Worm (Caenorhabditis elegans) whole organism, early embryonic: ENCODE data around the gene smcr-8.

ENCODE experiments used
- B0310.2 ChIP-seq: sonication (generic microtip); optimal IDR thresholded peaks from 2 replicates; lab custom pipeline; 2016; ENCODE audit warnings: mild to moderate bottlenecking, missing genetic modification characterization, missing compliant biosample characterization
- F13C5.2 ChIP-seq: sonication (generic microtip); optimal IDR thresholded peaks from 2 replicates; lab custom pipeline; 2017; ENCODE audit warnings: mild to moderate bottlenecking, missing genetic modification characterization, inconsistent platforms, missing compliant biosample characterization
- aly-1 ChIP-seq: sonication (generic microtip); optimal IDR thresholded peaks from 2 replicates; lab custom pipeline; 2016; ENCODE audit warnings: missing genetic modification characterization, missing compliant biosample characterization
- ama-1 ChIP-seq: fragments of 150-350 bp; optimal IDR thresholded peaks from 2 replicates; lab custom pipeline; 2014
- ceh-36 ChIP-seq: sonication (generic microtip); optimal IDR thresholded peaks from 2 replicates; lab custom pipeline; 2016; ENCODE audit warnings: missing genetic modification characterization, inconsistent platforms, missing compliant biosample characterization
- ets-7 ChIP-seq: sonication (generic microtip); optimal IDR thresholded peaks from 2 replicates; lab custom pipeline; 2016; ENCODE audit warnings: missing genotype, missing genetic modification characterization, missing compliant biosample characterization
- hmbx-1 ChIP-seq: sonication (generic microtip); optimal IDR thresholded peaks from 2 replicates; lab custom pipeline; 2016; ENCODE audit warnings: mild to moderate bottlenecking, missing genetic modification characterization, missing compliant biosample characterization
- hmg-4 ChIP-seq: fragments of 200-800 bp; sonication (Bioruptor generic); optimal IDR thresholded peaks from 2 replicates; lab custom pipeline; 2018; ENCODE audit warnings: mild to moderate bottlenecking, missing genetic modification characterization, missing compliant biosample characterization
- pes-1 ChIP-seq: fragments of 200-800 bp; sonication (Bioruptor generic); IDR thresholded peaks from 2 replicates; pipeline ENCODE4 v1.3.6; 2022; ENCODE audit warnings: missing genetic modification reagents, missing genetic modification characterization, missing compliant biosample characterization
- sea-1 ChIP-seq: fragments of 200-800 bp; sonication (Bioruptor generic); conservative IDR thresholded peaks from 2 replicates; pipeline ENCODE4 v1.3.6; 2022; ENCODE audit warnings: missing genetic modification characterization, missing compliant biosample characterization
- tra-4 ChIP-seq: sonication (generic microtip); optimal IDR thresholded peaks from 2 replicates; lab custom pipeline; 2017; ENCODE audit warnings: missing genetic modification characterization, missing compliant biosample characterization

DNA sequence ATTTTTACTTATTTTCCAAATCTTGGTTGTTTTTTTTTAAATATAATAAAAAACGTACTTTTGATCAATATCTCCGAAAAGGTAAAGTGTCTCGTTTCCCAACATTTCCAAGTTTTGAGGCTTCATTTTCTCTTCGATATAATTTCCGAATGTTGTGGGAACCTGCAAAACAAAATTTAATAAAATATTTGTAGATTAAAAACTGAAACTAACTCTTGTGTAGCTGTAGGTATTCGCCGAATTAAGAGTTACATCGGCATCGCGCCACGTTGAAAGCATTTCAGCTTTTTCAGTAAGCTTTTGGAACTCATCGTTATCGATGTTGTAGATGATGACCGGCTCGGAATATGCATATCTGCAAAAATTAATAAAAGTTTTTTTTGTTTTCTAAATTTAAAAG lies 36.8 kb upstream of the smcr-8 start, which contains the start of gene vps-22:
- TF ChIP-seq tra-4 (tag; lab: Kevin White, UChicago), result no peak
- no peak for TF ChIP-seq ceh-36 (tag; lab: Kevin White, UChicago)
- TF ChIP-seq aly-1 (tag; lab: Kevin White, UChicago), result no peak
- TF ChIP-seq hmg-4 (GFP tag; lab: Kevin White, UChicago), result no peak
- TF ChIP-seq hmbx-1 (tag; lab: Kevin White, UChicago), result no peak
- no peak for TF ChIP-seq ama-1 (lab: Kevin White, UChicago)
- no peak for TF ChIP-seq ets-7
- no peak for TF ChIP-seq sea-1 (GFP tag; lab: Robert Waterston, UW)
- TF ChIP-seq B0310.2 (tag; lab: Kevin White, UChicago), result no peak
- no peak for TF ChIP-seq F13C5.2 (tag; lab: Kevin White, UChicago)
- no peak for TF ChIP-seq pes-1 (GFP tag; lab: Robert Waterston, UW)
